Fruit fly (Drosophila melanogaster) whole organism, pupa: ENCODE data around the gene Smvt.

ENCODE experiments used
- CG10348 ChIP-seq: fragments of 200-800 bp; sonication (Bioruptor generic); IDR thresholded peaks from 2 replicates; pipeline ENCODE4 v1.3.6; 2022; ENCODE audit warnings: missing biosample characterization, missing genetic modification characterization
- CG12605 ChIP-seq: fragments of 200-800 bp; sonication (Bioruptor generic); IDR thresholded peaks from 2 replicates; pipeline ENCODE4 v1.3.6; 2022; ENCODE audit warnings: missing biosample characterization, missing genetic modification characterization
- CG13204 ChIP-seq: fragments of 200-800 bp; sonication (Bioruptor generic); optimal IDR thresholded peaks from 2 replicates; lab custom pipeline; 2018; ENCODE audit warnings: missing biosample characterization, mild to moderate bottlenecking, missing genetic modification characterization, moderate library complexity
- CG14655 ChIP-seq: fragments of 200-800 bp; sonication (Bioruptor generic); optimal IDR thresholded peaks from 3 replicates; lab custom pipeline; 2017; ENCODE audit warnings: mild to moderate bottlenecking, missing biosample characterization, missing genetic modification reagents, missing genetic modification characterization
- CG15710 ChIP-seq: fragments of 200-800 bp; sonication (Bioruptor generic); optimal IDR thresholded peaks from 2 replicates; lab custom pipeline; 2018; ENCODE audit warnings: missing biosample characterization, mild to moderate bottlenecking, missing genetic modification characterization, moderate library complexity
- CG17806 ChIP-seq: fragments of 200-800 bp; sonication (Bioruptor generic); optimal IDR thresholded peaks from 2 replicates; lab custom pipeline; 2018; ENCODE audit warnings: missing biosample characterization, mild to moderate bottlenecking, missing genetic modification characterization, moderate library complexity
- CG32121 ChIP-seq: fragments of 200-800 bp; sonication (Bioruptor generic); IDR thresholded peaks from 2 replicates; pipeline ENCODE4 v1.3.6; 2022; ENCODE audit warnings: missing biosample characterization, missing genetic modification characterization
- CG34367 ChIP-seq: fragments of 200-800 bp; sonication (Bioruptor generic); optimal IDR thresholded peaks from 2 replicates; lab custom pipeline; 2018; ENCODE audit warnings: missing biosample characterization, mild to moderate bottlenecking, missing genetic modification characterization
- CG4496 ChIP-seq: fragments of 200-800 bp; sonication (Bioruptor generic); IDR thresholded peaks from 3 replicates; pipeline ENCODE4 v1.3.6; 2022; ENCODE audit warnings: missing biosample characterization, missing genetic modification characterization
- CG8159 ChIP-seq: fragments of 200-800 bp; sonication (Bioruptor generic); optimal IDR thresholded peaks from 3 replicates; lab custom pipeline; 2018; ENCODE audit warnings: missing biosample characterization, mild to moderate bottlenecking, missing genetic modification characterization, moderate library complexity
- CG8301 ChIP-seq: fragments of 200-800 bp; sonication (Bioruptor generic); optimal IDR thresholded peaks from 2 replicates; lab custom pipeline; 2018; ENCODE audit warnings: missing biosample characterization, mild to moderate bottlenecking, missing genetic modification characterization
- CG9948 ChIP-seq: fragments of 200-800 bp; sonication (Bioruptor generic); optimal IDR thresholded peaks from 2 replicates; lab custom pipeline; 2018; ENCODE audit warnings: missing biosample characterization, mild to moderate bottlenecking, missing genetic modification characterization, moderate library complexity
- D1 ChIP-seq: fragments of 200-800 bp; sonication (Bioruptor generic); optimal IDR thresholded peaks from 2 replicates; lab custom pipeline; 2018; ENCODE audit warnings: missing biosample characterization, mild to moderate bottlenecking, missing genetic modification characterization, moderate library complexity
- EcR ChIP-seq: fragments of 200-800 bp; sonication (Bioruptor generic); optimal IDR thresholded peaks from 3 replicates; lab custom pipeline; 2019; ENCODE audit warnings: missing biosample characterization, missing genetic modification characterization, mild to moderate bottlenecking, moderate library complexity, missing genetic modification reagents
- Ets98B ChIP-seq: fragments of 200-800 bp; sonication (Bioruptor generic); IDR thresholded peaks from 2 replicates; pipeline ENCODE4 v1.3.6; 2022; ENCODE audit warnings: missing biosample characterization, missing genetic modification characterization
- Pif1A ChIP-seq: fragments of 200-800 bp; sonication (Bioruptor generic); optimal IDR thresholded peaks from 3 replicates; lab custom pipeline; 2016; ENCODE audit warnings: missing biosample characterization, missing genetic modification characterization
- Pif1B ChIP-seq: fragments of 200-800 bp; sonication (Bioruptor generic); optimal IDR thresholded peaks from 3 replicates; lab custom pipeline; 2016; ENCODE audit warnings: missing biosample characterization, missing genetic modification characterization
- Snoo ChIP-seq: fragments of 200-800 bp; sonication (Bioruptor generic); optimal IDR thresholded peaks from 3 replicates; lab custom pipeline; 2017; ENCODE audit warnings: missing biosample characterization, mild to moderate bottlenecking, missing genetic modification characterization, inconsistent platforms
- fd96Ca ChIP-seq: fragments of 200-800 bp; sonication (Bioruptor generic); IDR thresholded peaks from 3 replicates; pipeline ENCODE4 v1.3.6; 2022; ENCODE audit warnings: missing biosample characterization, missing genetic modification characterization
- gl ChIP-seq: fragments of 200-800 bp; sonication (Bioruptor generic); optimal IDR thresholded peaks from 2 replicates; lab custom pipeline; 2018; ENCODE audit warnings: missing biosample characterization, mild to moderate bottlenecking, missing genetic modification characterization
- rn ChIP-seq: fragments of 200-800 bp; sonication (Bioruptor generic); IDR thresholded peaks from 2 replicates; pipeline ENCODE4 v1.3.6; 2022; ENCODE audit warnings: missing biosample characterization, missing genetic modification characterization

Gene Smvt

dm6 chr3R:31727773-31728172, 33.6 kb downstream of the Smvt start:
- TF ChIP-seq Ets98B: no peak
- TF ChIP-seq CG4496 (GFP tag; lab: Robert Waterston, UW): no peak
- TF ChIP-seq CG8301 (tag; lab: Kevin White, UChicago): no peak
- TF ChIP-seq Pif1A (GFP tag; lab: Kevin White, UChicago): no peak
- TF ChIP-seq CG9948 (tag; lab: Kevin White, UChicago): no peak
- TF ChIP-seq CG13204: no peak
- TF ChIP-seq gl: no peak
- no peak for TF ChIP-seq CG8159 (tag; lab: Kevin White, UChicago)
- TF ChIP-seq CG15710 (tag; lab: Kevin White, UChicago): no peak
- no peak for TF ChIP-seq EcR (GFP tag; lab: Kevin White, UChicago)
- TF ChIP-seq fd96Ca (GFP tag; lab: Robert Waterston, UW): no peak
- no peak for TF ChIP-seq CG14655 (GFP tag; lab: Kevin White, UChicago)
- TF ChIP-seq rn (GFP tag; lab: Robert Waterston, UW): no peak
- TF ChIP-seq CG32121: no peak
- no peak for TF ChIP-seq D1
- TF ChIP-seq CG12605: no peak
- no peak for TF ChIP-seq CG17806

DNA sequence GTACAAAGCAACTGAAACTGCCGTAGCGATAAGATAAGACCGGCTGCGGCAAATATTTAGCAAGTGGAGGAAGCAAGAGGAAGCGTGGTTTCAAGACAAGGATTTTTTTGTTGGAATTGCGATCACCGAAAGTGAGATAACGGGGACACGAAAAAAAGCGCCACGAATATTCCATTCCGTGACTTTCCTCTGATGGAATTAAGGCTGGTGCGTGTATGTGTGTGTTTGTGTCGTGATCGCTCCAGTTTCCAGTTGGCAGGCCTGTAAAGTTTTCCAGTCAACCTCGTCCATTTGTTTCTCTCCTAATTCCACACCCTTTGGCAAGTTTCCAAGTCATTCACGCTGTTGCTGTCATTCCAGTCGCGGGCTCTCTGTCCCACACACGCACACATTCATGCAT, 35.1 kb downstream of the Smvt start:
- TF ChIP-seq CG15710 (tag; lab: Kevin White, UChicago) (no peak), Ets98B (no peak), CG4496 (GFP tag; lab: Robert Waterston, UW) (no peak), CG32121 (no peak), D1 (no peak), fd96Ca (GFP tag; lab: Robert Waterston, UW) (no peak), CG8159 (tag; lab: Kevin White, UChicago) (no peak), gl (no peak), CG34367 (no peak), CG13204 (no peak)
- TF ChIP-seq, all 21 proteins: peak for 0

DNA sequence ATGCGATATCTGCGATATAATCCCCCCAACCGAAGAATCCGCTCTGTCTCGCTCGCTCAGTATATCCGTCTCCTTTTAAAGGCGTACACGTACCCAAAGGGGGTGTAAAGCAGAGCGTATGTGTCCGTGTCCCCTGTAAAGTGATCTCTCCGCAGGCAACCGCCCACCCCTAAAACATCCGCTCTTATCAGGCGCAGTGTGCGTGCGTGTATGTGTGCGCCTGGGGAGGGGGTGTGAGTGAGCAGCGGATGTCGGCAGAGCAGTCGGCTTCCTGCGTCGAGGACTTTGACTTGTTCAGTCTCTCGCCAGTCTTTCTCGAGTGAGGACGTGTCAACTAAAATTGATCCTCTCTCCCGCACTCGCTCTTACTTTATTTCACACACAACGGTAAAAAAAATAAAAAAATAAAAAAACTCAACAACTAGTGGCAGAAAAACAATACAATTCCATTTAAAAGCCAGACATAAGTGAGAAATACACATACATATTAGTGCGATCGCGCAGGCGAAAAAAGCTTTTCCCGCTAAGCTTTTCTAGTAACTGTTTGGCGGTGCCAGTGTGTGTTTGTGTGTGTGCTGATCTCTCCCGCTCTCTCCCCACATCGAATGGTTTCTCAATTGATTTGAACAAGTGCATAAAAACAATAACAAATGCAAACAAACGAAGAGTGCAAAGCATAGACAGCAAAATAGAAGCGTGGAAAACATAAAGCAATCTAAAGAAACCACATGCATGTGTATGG, 35.7 kb downstream of the Smvt start:
- TF ChIP-seq EcR (GFP tag; lab: Kevin White, UChicago): peak; percentile 79
- peak; percentile 25; the same call in 1 of the 2 replicates for TF ChIP-seq CG32121
- no peak for TF ChIP-seq CG10348 (GFP tag; lab: Robert Waterston, UW)
- TF ChIP-seq CG12605: peak; percentile 62; the same call in 1 of the 2 replicates
- no peak for TF ChIP-seq D1
- TF ChIP-seq Pif1B (GFP tag; lab: Kevin White, UChicago): peak; percentile 17
- no peak for TF ChIP-seq CG9948 (tag; lab: Kevin White, UChicago)
- TF ChIP-seq CG17806: no peak
- peak; percentile 63 for TF ChIP-seq fd96Ca (GFP tag; lab: Robert Waterston, UW)
- TF ChIP-seq Snoo (tag; lab: Kevin White, UChicago): peak; percentile 26
- TF ChIP-seq rn (GFP tag; lab: Robert Waterston, UW): no peak
- TF ChIP-seq CG34367: peak; percentile 42
- TF ChIP-seq CG4496 (GFP tag; lab: Robert Waterston, UW): peak; percentile 83
- no peak for TF ChIP-seq Pif1A (GFP tag; lab: Kevin White, UChicago)
- peak; percentile 29 for TF ChIP-seq CG15710 (tag; lab: Kevin White, UChicago)
- no peak for TF ChIP-seq CG14655 (GFP tag; lab: Kevin White, UChicago)
- TF ChIP-seq gl: peak; percentile 81
- TF ChIP-seq CG8159 (tag; lab: Kevin White, UChicago): peak; percentile 6
- no peak for TF ChIP-seq CG8301 (tag; lab: Kevin White, UChicago)
- peak; percentile 50; the same call in 1 of the 2 replicates for TF ChIP-seq Ets98B
- TF ChIP-seq CG13204: peak; percentile 90
- TF ChIP-seq, all 21 proteins: peak for 13

DNA sequence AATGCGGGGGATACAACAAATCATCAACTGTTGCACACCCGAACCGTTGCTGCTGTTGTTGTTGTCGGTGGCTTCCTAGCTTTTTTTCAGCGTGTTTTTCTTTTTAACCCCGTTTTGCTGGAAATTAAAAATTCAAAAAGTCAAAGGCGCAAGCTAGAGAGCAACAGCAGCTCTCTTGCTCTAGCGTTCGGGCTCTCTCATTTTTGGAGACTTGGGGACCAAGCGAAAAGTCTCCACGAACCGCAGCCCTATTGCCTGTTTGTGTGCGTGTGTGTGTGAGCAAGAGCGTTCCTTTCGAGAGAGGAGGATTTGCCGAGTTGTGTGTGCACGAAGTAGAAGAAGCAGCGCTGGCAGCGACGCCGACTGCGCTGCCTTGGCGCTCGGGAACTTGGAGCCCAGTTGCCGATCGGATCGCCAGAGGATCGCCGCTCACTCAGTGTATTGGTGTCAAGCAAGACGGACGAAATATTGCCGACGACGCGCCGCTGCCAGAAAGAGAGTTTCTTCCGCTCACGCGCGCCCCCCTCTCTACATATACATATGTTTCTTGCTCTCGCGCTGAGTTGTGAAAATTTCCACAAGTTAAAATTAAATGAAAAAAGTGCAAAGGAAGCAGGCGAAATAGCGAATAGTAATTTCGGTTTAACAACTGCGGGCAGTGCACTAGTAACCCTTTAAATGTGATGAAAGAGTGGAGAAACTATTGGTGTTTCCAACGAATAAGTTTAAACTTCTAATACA, 36.6 kb downstream of the Smvt start:
- TF ChIP-seq CG12605 (peak; percentile 40), Pif1A (GFP tag; lab: Kevin White, UChicago) (no peak), CG9948 (tag; lab: Kevin White, UChicago) (peak; percentile 13), CG13204 (peak; percentile 64), Pif1B (GFP tag; lab: Kevin White, UChicago) (no peak), EcR (GFP tag; lab: Kevin White, UChicago) (peak; percentile 81), CG32121 (peak; percentile 39), rn (GFP tag; lab: Robert Waterston, UW) (no peak), Snoo (tag; lab: Kevin White, UChicago) (peak; percentile 34), CG8159 (tag; lab: Kevin White, UChicago) (peak; percentile 10), fd96Ca (GFP tag; lab: Robert Waterston, UW) (peak; percentile 63; the same call in 1 of the 3 replicates), Ets98B (peak; percentile 52; the same call in 1 of the 2 replicates), CG34367 (no peak), CG4496 (GFP tag; lab: Robert Waterston, UW) (peak; percentile 79)

- TF ChIP-seq gl: no peak
- no peak for TF ChIP-seq D1
- peak; percentile 38 for TF ChIP-seq CG14655 (GFP tag; lab: Kevin White, UChicago)
- TF ChIP-seq CG9948 (tag; lab: Kevin White, UChicago): peak; percentile 3
- no peak for TF ChIP-seq CG8159 (tag; lab: Kevin White, UChicago)
These were observed 37.2 kb downstream of the Smvt start for dm6 chr3R:31724136-31724535.
